Worm (Caenorhabditis elegans): ENCODE measurements around the gene F48F7.5.
A peak's percentile ranks its signal among the peaks of the same experiment; 100 is the strongest.

DNA sequence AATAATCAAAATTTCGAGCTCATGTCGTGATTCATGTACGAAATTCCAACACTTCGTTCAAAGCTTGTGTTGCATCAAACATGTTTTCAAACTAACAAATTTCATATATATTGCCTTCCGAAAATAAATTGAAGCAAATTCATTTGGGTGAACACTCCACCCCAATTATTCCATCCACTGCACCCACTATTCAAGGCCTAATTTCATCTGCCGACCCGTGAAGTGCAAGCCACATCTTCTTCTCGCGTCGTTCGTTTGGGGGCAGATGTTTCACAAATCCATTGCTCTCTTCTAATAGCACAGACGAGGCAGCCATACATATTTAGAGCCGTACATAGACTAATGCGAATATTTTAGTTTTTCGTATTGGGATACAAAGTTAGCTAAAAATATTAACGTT lies 31.3 kb upstream of the F48F7.5 start:
- TF ChIP-seq efl-1 (optimal IDR thresholded peaks at IDR 0.05) (no peak), efl-1 (GFP tag; optimal IDR thresholded peaks at IDR 0.05 in 1 of 2) (peak in 1 of 2 experiments; percentile 78), lin-39 (tag; optimal IDR thresholded peaks at IDR 0.05) (no peak), dpl-1 (GFP tag; optimal IDR thresholded peaks at IDR 0.05) (no peak)

All from whole organism, L1 larva.